Fruit fly (Drosophila melanogaster): Measurements from ENCODE around the gene nonA-l.

The nonA-l gene

DNA sequence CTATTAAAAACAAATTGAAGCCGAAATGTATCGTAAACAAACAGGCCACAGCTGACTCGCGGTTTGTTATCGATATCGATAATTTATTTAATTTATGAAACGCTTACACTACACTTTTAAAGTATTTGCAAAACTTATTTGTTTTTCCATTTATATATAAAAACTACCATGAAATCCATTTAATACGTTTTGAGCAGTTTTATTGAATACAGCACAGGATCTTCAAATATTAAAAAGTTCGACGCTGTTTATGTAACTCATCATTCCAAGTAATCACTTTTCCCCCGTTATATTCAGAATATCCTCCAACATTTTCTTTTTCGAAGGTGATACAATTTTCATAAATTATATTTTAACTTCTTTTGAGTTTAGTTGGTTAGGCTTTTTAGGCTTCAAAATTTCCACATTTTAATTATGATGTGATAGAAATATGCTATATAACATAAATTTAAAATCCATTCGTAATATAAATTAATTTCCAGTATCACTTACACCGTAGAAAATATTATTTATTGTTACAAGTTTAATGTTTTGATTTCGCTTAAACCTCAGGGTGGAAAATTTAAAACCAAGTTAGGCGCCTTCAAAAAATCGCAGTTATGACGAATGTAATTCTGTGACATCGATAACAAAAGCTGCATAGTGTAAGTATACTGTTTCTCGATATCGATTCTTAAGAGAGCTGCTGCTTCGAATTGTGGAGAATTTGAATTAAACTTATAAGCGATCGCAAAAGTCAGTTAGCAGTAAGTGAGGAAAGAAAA, 7.1 kb downstream of the nonA-l start, which contains the start of the genes CG10324 and CCT3 (continued):
- TF ChIP-seq ac (GFP tag; optimal IDR thresholded peaks at IDR 0.05) (no peak), CG2712 (tag; optimal IDR thresholded peaks at IDR 0.05) (peak; percentile 71), jing (GFP tag; optimal IDR thresholded peaks at IDR 0.05) (no peak), mam (GFP tag; optimal IDR thresholded peaks at IDR 0.05) (peak; percentile 45), luna (GFP tag; optimal IDR thresholded peaks at IDR 0.05) (no peak), Xbp1 (GFP tag; optimal IDR thresholded peaks at IDR 0.05) (peak; percentile 70), HLH54F (GFP tag; optimal IDR thresholded peaks at IDR 0.05) (peak; percentile 46), abd-A (tag; optimal IDR thresholded peaks at IDR 0.05) (no peak), p53 (GFP tag; optimal IDR thresholded peaks at IDR 0.05) (no peak), Pdp1 (GFP tag; optimal IDR thresholded peaks at IDR 0.05) (peak; percentile 36 to 64), CG7786 (GFP tag; optimal IDR thresholded peaks at IDR 0.05) (peak; percentile 41), Oli (tag; optimal IDR thresholded peaks at IDR 0.05) (peak; percentile 4), CG10959 (GFP tag; IDR thresholded peaks at IDR 0.05) (no peak), tap (tag; optimal IDR thresholded peaks at IDR 0.05) (no peak), Tbp (GFP tag; optimal IDR thresholded peaks at IDR 0.05) (no peak), CG11695 (GFP tag; IDR thresholded peaks at IDR 0.05) (peak; percentile 59; the same call in 2 of the 3 replicates), tin (GFP tag; optimal IDR thresholded peaks at IDR 0.05) (peak; percentile 50), crp (GFP tag; optimal IDR thresholded peaks at IDR 0.05) (peak; percentile 18 to 85), tup (GFP tag; optimal IDR thresholded peaks at IDR 0.05) (no peak), CG1024 (GFP tag; IDR thresholded peaks at IDR 0.05) (peak; percentile 43; the same call in 1 of the 2 replicates), Dip3 (GFP tag; optimal IDR thresholded peaks at IDR 0.05) (peak; percentile 23), Hmx (GFP tag; optimal IDR thresholded peaks at IDR 0.05) (peak; percentile 44), CG6683 (GFP tag; optimal IDR thresholded peaks at IDR 0.05) (peak; percentile 2), HLHmδ (GFP tag; optimal IDR thresholded peaks at IDR 0.05) (no peak), eve (GFP tag; optimal IDR thresholded peaks at IDR 0.05) (no peak), CG13123 (GFP tag; optimal IDR thresholded peaks at IDR 0.05) (no peak), E2f1 (GFP tag; IDR thresholded peaks at IDR 0.05) (peak; percentile 19; the same call in 1 of the 2 replicates), CG11093 (GFP tag; IDR thresholded peaks at IDR 0.05) (no peak), CG13775 (GFP tag; optimal IDR thresholded peaks at IDR 0.05) (peak; percentile 81), HLH3B (GFP tag; IDR thresholded peaks at IDR 0.05) (peak; percentile 63)

DNA sequence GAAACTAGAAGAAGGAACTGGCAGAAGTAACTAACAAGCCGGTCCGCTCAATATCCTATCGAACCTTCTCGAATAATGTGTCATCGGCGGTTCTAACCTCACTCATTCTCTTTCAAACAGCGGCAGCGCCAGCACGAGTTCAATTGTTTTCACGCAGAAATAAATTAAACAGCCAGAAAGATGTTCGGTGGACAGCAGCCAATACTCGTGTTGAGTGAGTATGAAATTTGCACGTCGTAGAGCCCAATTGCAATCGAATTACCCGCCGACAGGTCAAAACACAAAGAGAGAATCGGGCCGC, 7.7 kb downstream of the nonA-l start:
- no peak for TF ChIP-seq Mad (GFP tag; optimal IDR thresholded peaks at IDR 0.05)
- TF ChIP-seq CG7357 (GFP tag; IDR thresholded peaks at IDR 0.05), result no peak
- TF ChIP-seq CG17361 (GFP tag; IDR thresholded peaks at IDR 0.05), result no peak
- peak; percentile 1 for TF ChIP-seq pzg (GFP tag; optimal IDR thresholded peaks at IDR 0.05)
- TF ChIP-seq ken (GFP tag; IDR thresholded peaks at IDR 0.05), result no peak
- TF ChIP-seq fd96Cb (tag; optimal IDR thresholded peaks at IDR 0.05), result no peak
- TF ChIP-seq CG10654 (GFP tag; optimal IDR thresholded peaks at IDR 0.05), result no peak
- TF ChIP-seq stwl (tag; optimal IDR thresholded peaks at IDR 0.05), result no peak
- no peak for TF ChIP-seq repo (GFP tag; optimal IDR thresholded peaks at IDR 0.05)
- TF ChIP-seq ERR (GFP tag; optimal IDR thresholded peaks at IDR 0.05), result no peak
- TF ChIP-seq CG10979 (tag; optimal IDR thresholded peaks at IDR 0.05), result no peak
- TF ChIP-seq bbx (GFP tag; IDR thresholded peaks at IDR 0.05; ENCODE audit: partially characterized antibody), result peak; percentile 2; the same call in 1 of the 2 replicates
- TF ChIP-seq Nf-YA (GFP tag; IDR thresholded peaks at IDR 0.05), result no peak
- TF ChIP-seq lmd (GFP tag; IDR thresholded peaks at IDR 0.05), result no peak
- TF ChIP-seq CG3065 (GFP tag; optimal IDR thresholded peaks at IDR 0.05), result no peak
- no peak for TF ChIP-seq vfl (GFP tag; optimal IDR thresholded peaks at IDR 0.05)
- TF ChIP-seq BEAF-32 (GFP tag; optimal IDR thresholded peaks at IDR 0.05), result peak; percentile 51
- TF ChIP-seq nerfin-1 (tag; optimal IDR thresholded peaks at IDR 0.05), result no peak
- TF ChIP-seq CG34422 (GFP tag; IDR thresholded peaks at IDR 0.05), result peak; percentile 61; the same call in 1 of the 3 replicates
- no peak for TF ChIP-seq CG15696 (tag; optimal IDR thresholded peaks at IDR 0.05)
- no peak for TF ChIP-seq schlank (tag; optimal IDR thresholded peaks at IDR 0.05)
- no peak for TF ChIP-seq usp (GFP tag; optimal IDR thresholded peaks at IDR 0.05)

All from whole organism, embryonic.